Worm (Caenorhabditis elegans) whole organism, L4/young adult: ENCODE results near the gene R186.3.

Experiments used
- W03F9.2 ChIP-seq: fragments of 150-350 bp; optimal IDR thresholded peaks from 2 replicates; lab custom pipeline; 2014; ENCODE audit warnings: missing biosample characterization, missing genetic modification characterization
- dao-5 ChIP-seq: sonication (generic microtip); optimal IDR thresholded peaks from 2 replicates; lab custom pipeline; 2016; ENCODE audit warnings: missing genotype, missing genetic modification characterization, moderate library complexity, missing compliant biosample characterization
- him-1 ChIP-seq: sonication (generic microtip); optimal IDR thresholded peaks from 2 replicates; lab custom pipeline; 2016; ENCODE audit warnings: missing genotype, missing genetic modification reagents, missing genetic modification characterization, missing compliant biosample characterization

- no peak for TF ChIP-seq him-1 (tag; lab: Kevin White, UChicago)
- no peak for TF ChIP-seq dao-5 (tag; lab: Kevin White, UChicago)
- TF ChIP-seq W03F9.2 (tag; lab: Kevin White, UChicago): no peak
Observed at ce11 chrV:12943399-12943798, 23.6 kb downstream of the R186.3 start.
